Fruit fly (Drosophila melanogaster) whole organism, embryonic: ENCODE measurements around the gene Caper.
A peak's percentile ranks its signal among the peaks of the same experiment; 100 is the strongest.

ENCODE experiments used
- Atf3 ChIP-seq: fragments of 200-800 bp; sonication (Bioruptor generic); optimal IDR thresholded peaks from 3 replicates; lab custom pipeline; 2016; ENCODE audit warnings: missing biosample characterization, missing genetic modification characterization
- BEAF-32 ChIP-seq: fragments of 200-800 bp; sonication (Bioruptor generic); optimal IDR thresholded peaks from 3 replicates; lab custom pipeline; 2017; ENCODE audit warnings: missing biosample characterization, missing genetic modification characterization, mild to moderate bottlenecking, moderate library complexity, missing genetic modification reagents
- BtbVII ChIP-seq: fragments of 200-800 bp; sonication (Bioruptor generic); optimal IDR thresholded peaks from 3 replicates; lab custom pipeline; 2017; ENCODE audit warnings: missing biosample characterization, mild to moderate bottlenecking, missing genetic modification characterization
- Bteb2 ChIP-seq: fragments of 200-800 bp; sonication (Bioruptor generic); optimal IDR thresholded peaks from 2 replicates; lab custom pipeline; 2016; ENCODE audit warnings: missing biosample characterization, missing genetic modification characterization
- CG11398 ChIP-seq: fragments of 200-800 bp; sonication (Bioruptor generic); optimal IDR thresholded peaks from 2 replicates; lab custom pipeline; 2016; ENCODE audit warnings: missing biosample characterization, missing genetic modification characterization
- CG11456 ChIP-seq: fragments of 200-800 bp; sonication (Bioruptor generic); IDR thresholded peaks from 3 replicates; pipeline ENCODE4 v1.3.6; 2022; ENCODE audit warnings: missing biosample characterization, missing genetic modification characterization
- CG12299 ChIP-seq: fragments of 200-800 bp; sonication (Bioruptor generic); optimal IDR thresholded peaks from 2 replicates; lab custom pipeline; 2018; ENCODE audit warnings: missing biosample characterization, mild to moderate bottlenecking, missing genetic modification characterization
- CG1233 ChIP-seq: fragments of 200-800 bp; sonication (Bioruptor generic); optimal IDR thresholded peaks from 4 replicates; lab custom pipeline; 2018; ENCODE audit warnings: missing biosample characterization, mild to moderate bottlenecking, missing genetic modification characterization
- CG14667 ChIP-seq: fragments of 200-800 bp; sonication (Bioruptor generic); IDR thresholded peaks from 2 replicates; pipeline ENCODE4 v1.3.6; 2022; ENCODE audit warnings: missing biosample characterization, missing genetic modification characterization
- CG15269 ChIP-seq: fragments of 200-800 bp; sonication (Bioruptor generic); optimal IDR thresholded peaks from 2 replicates; lab custom pipeline; 2018; ENCODE audit warnings: missing biosample characterization, mild to moderate bottlenecking, missing genetic modification characterization, moderate library complexity
- CG1603 ChIP-seq: fragments of 200-800 bp; sonication (Bioruptor generic); optimal IDR thresholded peaks from 2 replicates; lab custom pipeline; 2019; ENCODE audit warnings: missing biosample characterization, mild to moderate bottlenecking, missing genetic modification characterization, moderate library complexity
- CG17359 ChIP-seq: fragments of 200-800 bp; sonication (Bioruptor generic); optimal IDR thresholded peaks from 3 replicates; lab custom pipeline; 2018; ENCODE audit warnings: missing biosample characterization, mild to moderate bottlenecking, missing genetic modification characterization, moderate library complexity
- CG2120 ChIP-seq: fragments of 200-800 bp; sonication (Bioruptor generic); optimal IDR thresholded peaks from 3 replicates; lab custom pipeline; 2016; ENCODE audit warnings: missing biosample characterization, missing genetic modification characterization
- CG2199 ChIP-seq: fragments of 200-800 bp; sonication (Bioruptor generic); IDR thresholded peaks from 3 replicates; pipeline ENCODE4 v1.3.6; 2022; ENCODE audit warnings: missing biosample characterization, missing genetic modification characterization
- CG34376 ChIP-seq: fragments of 200-800 bp; sonication (Bioruptor generic); optimal IDR thresholded peaks from 2 replicates; lab custom pipeline; 2018; ENCODE audit warnings: missing biosample characterization, mild to moderate bottlenecking, missing genetic modification characterization
- CG4854 ChIP-seq: fragments of 200-800 bp; sonication (Bioruptor generic); optimal IDR thresholded peaks from 2 replicates; lab custom pipeline; 2016; ENCODE audit warnings: missing biosample characterization, missing genetic modification characterization, inconsistent platforms
- CG5953 ChIP-seq: fragments of 200-800 bp; sonication (Bioruptor generic); IDR thresholded peaks from 2 replicates; pipeline ENCODE4 v1.3.6; 2022; ENCODE audit warnings: missing biosample characterization, missing genetic modification characterization
- CG7556 ChIP-seq: fragments of 200-800 bp; sonication (Bioruptor generic); optimal IDR thresholded peaks from 2 replicates; lab custom pipeline; 2017; ENCODE audit warnings: missing biosample characterization, mild to moderate bottlenecking, missing genetic modification characterization
- CG7928 ChIP-seq: fragments of 200-800 bp; sonication (Bioruptor generic); optimal IDR thresholded peaks from 2 replicates; lab custom pipeline; 2017; ENCODE audit warnings: missing biosample characterization, mild to moderate bottlenecking, missing genetic modification characterization
- CG7987 ChIP-seq: fragments of 200-800 bp; sonication (Bioruptor generic); optimal IDR thresholded peaks from 2 replicates; lab custom pipeline; 2018; ENCODE audit warnings: missing biosample characterization, mild to moderate bottlenecking, missing genetic modification characterization, moderate library complexity
- CG8924 ChIP-seq: fragments of 200-800 bp; optimal IDR thresholded peaks from 3 replicates; lab custom pipeline; 2019; ENCODE audit warnings: missing biosample characterization, mild to moderate bottlenecking, missing genetic modification characterization, moderate library complexity
- CG9215 ChIP-seq: fragments of 200-800 bp; sonication (Bioruptor generic); IDR thresholded peaks from 2 replicates; pipeline ENCODE4 v1.3.6; 2022; ENCODE audit warnings: missing biosample characterization, missing genetic modification characterization
- CG9817 ChIP-seq: fragments of 200-800 bp; sonication (Bioruptor generic); optimal IDR thresholded peaks from 2 replicates; lab custom pipeline; 2018; ENCODE audit warnings: missing biosample characterization, mild to moderate bottlenecking, missing genetic modification characterization, moderate library complexity
- Dad ChIP-seq: fragments of 200-800 bp; sonication (Bioruptor generic); optimal IDR thresholded peaks from 3 replicates; lab custom pipeline; 2016; ENCODE audit warnings: missing biosample characterization, missing genetic modification characterization
- Dfd ChIP-seq, 2 experiments: fragments of >200 bp; optimal IDR thresholded peaks; 2 replicates each; lab custom pipeline; 2017; ENCODE audit warnings: missing biosample characterization in 2 of 2, missing genetic modification characterization in 2 of 2
- E2f2 ChIP-seq: fragments of 200-800 bp; sonication (Bioruptor generic); IDR thresholded peaks from 2 replicates; pipeline ENCODE4 v1.3.6; 2022; ENCODE audit warnings: missing biosample characterization, missing genetic modification characterization
- Fer3 ChIP-seq: fragments of 200-800 bp; sonication (Bioruptor generic); optimal IDR thresholded peaks from 2 replicates; lab custom pipeline; 2018; ENCODE audit warnings: missing biosample characterization, mild to moderate bottlenecking, missing genetic modification characterization, moderate library complexity
- GATAe ChIP-seq: fragments of 200-800 bp; sonication (Bioruptor generic); conservative IDR thresholded peaks from 2 replicates; pipeline ENCODE4 v1.3.6; 2022; ENCODE audit warnings: missing biosample characterization, missing genetic modification characterization
- Hr39 ChIP-seq: fragments of >200 bp; optimal IDR thresholded peaks from 2 replicates; lab custom pipeline; 2017
- NC2α ChIP-seq: fragments of 200-800 bp; sonication (Bioruptor generic); optimal IDR thresholded peaks from 2 replicates; lab custom pipeline; 2016; ENCODE audit warnings: missing biosample characterization, missing genetic modification characterization
- NFAT ChIP-seq: fragments of 200-800 bp; sonication (Bioruptor generic); IDR thresholded peaks from 2 replicates; pipeline ENCODE4 v1.3.6; 2022; ENCODE audit warnings: missing biosample characterization, missing genetic modification characterization
- Nf-YB ChIP-seq: fragments of 200-800 bp; sonication (Bioruptor generic); optimal IDR thresholded peaks from 3 replicates; lab custom pipeline; 2019; ENCODE audit warnings: missing biosample characterization, mild to moderate bottlenecking, missing genetic modification characterization, moderate library complexity
- Vsx1 ChIP-seq: fragments of 200-800 bp; sonication (Bioruptor generic); optimal IDR thresholded peaks from 2 replicates; lab custom pipeline; 2017; ENCODE audit warnings: missing biosample characterization, mild to moderate bottlenecking, missing genetic modification characterization, missing genetic modification reagents
- Xbp1 ChIP-seq: fragments of 200-800 bp; sonication (Bioruptor generic); optimal IDR thresholded peaks from 3 replicates; lab custom pipeline; 2016; ENCODE audit warnings: missing biosample characterization, mild to moderate bottlenecking, missing genetic modification characterization
- ac ChIP-seq: fragments of 200-800 bp; sonication (Bioruptor generic); optimal IDR thresholded peaks from 3 replicates; lab custom pipeline; 2017; ENCODE audit warnings: missing biosample characterization, mild to moderate bottlenecking, missing genetic modification characterization
- bab2 ChIP-seq: fragments of 200-800 bp; sonication (Bioruptor generic); optimal IDR thresholded peaks from 2 replicates; lab custom pipeline; 2016; ENCODE audit warnings: missing biosample characterization, missing genetic modification characterization
- bsh ChIP-seq, 2 experiments: fragments of 200-800 bp; sonication (Bioruptor generic); optimal IDR thresholded peaks; 2 replicates each; lab custom pipeline; 2017 to 2018; ENCODE audit warnings: mild to moderate bottlenecking in 2 of 2, missing biosample characterization in 2 of 2, missing genetic modification characterization in 2 of 2, moderate library complexity in 1 of 2
- caup ChIP-seq: fragments of 200-800 bp; sonication (Bioruptor generic); optimal IDR thresholded peaks from 3 replicates; lab custom pipeline; 2017; ENCODE audit warnings: missing biosample characterization, mild to moderate bottlenecking, missing genetic modification characterization, moderate library complexity; ENCODE audit not compliant: severe bottlenecking
- chinmo ChIP-seq: fragments of 200-800 bp; sonication (Bioruptor generic); IDR thresholded peaks from 4 replicates; pipeline ENCODE4 v1.3.6; 2022; ENCODE audit warnings: missing biosample characterization, missing genetic modification characterization; ENCODE audit not compliant: partially characterized antibody
- crc ChIP-seq: fragments of 200-800 bp; sonication (Bioruptor generic); optimal IDR thresholded peaks from 2 replicates; lab custom pipeline; 2016; ENCODE audit warnings: missing biosample characterization, missing genetic modification characterization
- insv ChIP-seq, 2 experiments: fragments of 200-800 bp; sonication (Bioruptor generic); optimal IDR thresholded peaks; 3 replicates each; lab custom pipeline; 2016 to 2018; ENCODE audit warnings: missing biosample characterization in 2 of 2, missing genetic modification characterization in 2 of 2
- kah ChIP-seq: fragments of 200-800 bp; sonication (Bioruptor generic); optimal IDR thresholded peaks from 2 replicates; lab custom pipeline; 2018; ENCODE audit warnings: missing biosample characterization, mild to moderate bottlenecking, missing genetic modification characterization
- pb ChIP-seq: fragments of 200-800 bp; sonication (Bioruptor generic); optimal IDR thresholded peaks from 3 replicates; lab custom pipeline; 2016; ENCODE audit warnings: missing biosample characterization, missing genetic modification characterization
- prd ChIP-seq, 3 experiments: fragments of >200 bp in 2 of 3; fragments of 200-800 bp in 1 of 3; sonication (Bioruptor generic) in 1 of 3; optimal IDR thresholded peaks in 2 of 3; IDR thresholded peaks in 1 of 3; 2 replicates in 2 of 3; 3 replicates in 1 of 3; pipeline versions ENCODE4 v1.3.6 to Lab custom; 2017 to 2022; ENCODE audit warnings: missing biosample characterization in 1 of 3, missing genetic modification characterization in 1 of 3
- sna ChIP-seq: fragments of 200-800 bp; sonication (Bioruptor generic); IDR thresholded peaks from 2 replicates; pipeline ENCODE4 v1.3.6; 2022; ENCODE audit warnings: missing biosample characterization, missing genetic modification characterization; ENCODE audit not compliant: partially characterized antibody
- tup ChIP-seq: fragments of 200-800 bp; sonication (Bioruptor generic); optimal IDR thresholded peaks from 2 replicates; lab custom pipeline; 2016; ENCODE audit warnings: missing biosample characterization, mild to moderate bottlenecking, missing genetic modification characterization, moderate library complexity
- vvl ChIP-seq: fragments of 200-800 bp; sonication (Bioruptor generic); IDR thresholded peaks from 2 replicates; pipeline ENCODE4 v1.3.6; 2022; ENCODE audit warnings: missing biosample characterization, missing genetic modification characterization

The Caper gene

dm6 chr2L:7056189-7056926 lies 23.8 kb downstream of the Caper start, which contains the start of gene Mnn1 (continued):
- TF ChIP-seq Hr39 (lab: Kevin White, UChicago) (no peak), NFAT (GFP tag; lab: Robert Waterston, UW) (peak; percentile 22; the same call in 1 of the 2 replicates), Xbp1 (peak; percentile 50), CG11398 (peak; percentile 53), BEAF-32 (peak; percentile 46), CG15269 (tag; lab: Kevin White, UChicago) (no peak), E2f2 (GFP tag; lab: Robert Waterston, UW) (peak; percentile 98), CG4854 (GFP tag; lab: Kevin White, UChicago) (peak; percentile 37), BtbVII (GFP tag; lab: Kevin White, UChicago) (no peak), CG14667 (no peak), CG1603 (tag; lab: Kevin White, UChicago) (peak; percentile 89), Nf-YB (peak; percentile 25), crc (GFP tag; lab: Kevin White, UChicago) (no peak), CG9215 (GFP tag; lab: Robert Waterston, UW) (no peak), CG7987 (GFP tag; lab: Kevin White, UChicago) (peak; percentile 79), Vsx1 (GFP tag; lab: Kevin White, UChicago) (no peak), NC2α (GFP tag; lab: Kevin White, UChicago) (peak; percentile 39), CG5953 (no peak), CG12299 (no peak), prd (optimal IDR thresholded peaks at IDR 0.05; lab: Kevin White, UChicago) (no peak), prd (GFP tag; IDR thresholded peaks at IDR 0.05; lab: Robert Waterston, UW) (peak; percentile 8; the same call in 1 of the 3 replicates), pb (peak; percentile 44), ac (GFP tag; lab: Kevin White, UChicago) (peak; percentile 34), Dfd (GFP tag; optimal IDR thresholded peaks at IDR 0.05; lab: Kevin White, UChicago) (no peak), CG34376 (GFP tag; lab: Kevin White, UChicago) (peak; percentile 65), bsh (GFP tag; optimal IDR thresholded peaks at IDR 0.05; lab: Kevin White, UChicago) (peak in 1 of 2 experiments; percentile 42), kah (GFP tag; lab: Kevin White, UChicago) (peak; percentile 20), vvl (GFP tag; lab: Robert Waterston, UW) (peak; percentile 31; the same call in 1 of the 2 replicates), CG2120 (GFP tag; lab: Kevin White, UChicago) (peak; percentile 64), chinmo (GFP tag; lab: Robert Waterston, UW) (peak; percentile 85; the same call in 3 of the 4 replicates), sna (GFP tag; lab: Robert Waterston, UW) (peak; percentile 47; the same call in 1 of the 2 replicates), Fer3 (tag; lab: Kevin White, UChicago) (peak; percentile 39), Atf3 (GFP tag; lab: Kevin White, UChicago) (peak; percentile 58), CG7928 (GFP tag; lab: Kevin White, UChicago) (no peak), CG2199 (GFP tag; lab: Robert Waterston, UW) (peak; percentile 26; the same call in 1 of the 3 replicates), Bteb2 (GFP tag; lab: Kevin White, UChicago) (peak; percentile 32), caup (GFP tag; lab: Kevin White, UChicago) (peak; percentile 63), GATAe (GFP tag; lab: Robert Waterston, UW) (no peak), insv (GFP tag; optimal IDR thresholded peaks at IDR 0.05; lab: Kevin White, UChicago) (peak in 1 of 2 experiments; percentile 60), CG11456 (0 out of 3 replicates have a peak, but pooled peaks have one; percentile 41), tup (GFP tag; lab: Kevin White, UChicago) (no peak), CG9817 (tag; lab: Kevin White, UChicago) (no peak), CG7556 (GFP tag; lab: Kevin White, UChicago) (peak; percentile 21), CG1233 (GFP tag; lab: Kevin White, UChicago) (peak; percentile 39), bab2 (GFP tag; lab: Kevin White, UChicago) (peak; percentile 51), CG17359 (tag; lab: Kevin White, UChicago) (peak; percentile 11), Dad (GFP tag; lab: Kevin White, UChicago) (peak; percentile 53), CG8924 (tag; lab: Kevin White, UChicago) (peak; percentile 37)
